Fruit fly (Drosophila melanogaster) S2 (cell line): ENCODE measurements around the gene CG6761.

Experiments
- CG8478 ChIP-seq: fragments of >200 bp; optimal IDR thresholded peaks from 2 replicates; lab custom pipeline; 2018
- CTCF ChIP-seq, 2 experiments: fragments of >200 bp; optimal IDR thresholded peaks; 2 replicates each; lab custom pipeline; 2018

Gene CG6761

dm6 chr3L:9714537-9715144 lies 11.2 kb upstream of the CG6761 start:
- TF ChIP-seq CG8478 (lab: Kevin White, UChicago) (no peak), CTCF (optimal IDR thresholded peaks at IDR 0.05; lab: Kevin White, UChicago) (no peak)

DNA sequence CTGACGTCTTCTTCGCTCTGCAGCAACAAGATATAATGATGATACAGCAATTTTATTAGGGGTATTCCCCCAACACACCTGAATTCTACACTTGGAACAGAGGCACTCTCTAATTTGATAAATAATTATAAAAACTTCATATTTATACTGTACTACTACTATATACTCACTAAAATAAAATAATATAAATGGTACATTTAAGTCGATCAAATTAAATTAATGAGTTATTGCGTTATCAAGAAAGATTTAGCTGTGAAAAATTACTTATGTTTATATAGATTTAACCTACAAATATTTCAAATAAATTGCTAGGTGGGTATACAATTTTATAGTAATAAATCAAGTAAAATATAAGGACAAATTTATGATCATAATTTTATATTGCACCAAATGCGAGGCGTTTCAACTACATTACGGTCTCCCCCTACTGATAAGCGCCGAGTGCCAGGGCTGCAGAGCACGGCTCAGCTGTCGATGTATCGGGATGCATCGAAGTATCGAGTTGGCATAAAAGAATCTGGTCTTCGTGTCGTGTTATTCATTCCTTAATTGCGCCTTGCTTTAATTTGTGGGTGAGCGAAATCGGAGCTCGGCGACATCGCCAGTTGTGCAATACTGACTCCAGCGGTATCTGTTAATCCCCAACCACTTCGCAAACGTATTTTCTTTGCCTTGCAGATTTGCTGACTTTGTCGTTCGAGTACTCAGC lies 10.6 kb upstream of the CG6761 start, which contains the start of gene vsg:
TSS of gene vsg (plus strand) at position 497 of the 709 bp plus-strand sequence.
- TF ChIP-seq CG8478 (lab: Kevin White, UChicago) (no peak), CTCF (optimal IDR thresholded peaks at IDR 0.05; lab: Kevin White, UChicago) (no peak)

- TF ChIP-seq CG8478 (lab: Kevin White, UChicago), result no peak
- TF ChIP-seq CTCF (optimal IDR thresholded peaks at IDR 0.05; lab: Kevin White, UChicago), result no peak
These were observed 10.0 kb upstream of the CG6761 start, which contains the start of gene SH3PX1 for dm6 chr3L:9713383-9713827. Gene SH3PX1 (minus strand): TSS chr3L:9713827.

DNA sequence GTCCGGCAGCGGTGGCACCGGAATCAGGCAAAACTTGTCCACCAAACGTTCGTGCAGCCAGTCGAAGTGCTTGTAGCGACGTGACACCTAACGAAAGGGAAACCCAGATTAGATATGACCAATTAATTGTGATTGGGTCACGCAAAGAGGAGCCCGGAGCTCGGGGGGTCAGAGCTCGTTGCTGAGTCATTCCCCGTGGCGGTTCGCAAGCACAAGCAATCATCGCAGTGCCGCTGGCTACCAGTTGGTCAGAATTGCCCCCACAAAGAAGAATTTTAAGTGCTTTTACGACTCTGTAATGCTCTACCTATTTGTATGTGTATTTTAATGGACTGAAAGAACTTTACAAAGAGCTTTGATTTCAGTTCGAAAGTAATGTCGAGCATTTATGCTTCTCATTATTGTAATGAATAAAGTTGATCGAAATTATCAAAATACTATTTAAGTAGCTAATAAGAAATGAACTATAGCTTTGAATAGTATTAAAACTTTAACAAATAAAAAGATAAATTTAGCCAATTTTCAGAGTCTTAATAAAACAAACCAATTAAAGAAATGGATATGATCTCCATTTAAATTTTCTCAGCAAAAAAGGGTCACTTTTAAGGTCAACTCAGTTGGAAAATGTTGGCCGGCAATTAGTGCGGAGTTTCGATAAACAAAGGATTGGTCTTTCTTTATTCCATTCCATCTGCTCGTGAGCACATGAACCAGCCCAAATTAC lies 8.8 kb upstream of the CG6761 start:
- no peak for TF ChIP-seq CTCF (optimal IDR thresholded peaks at IDR 0.05; lab: Kevin White, UChicago)
- no peak for TF ChIP-seq CG8478 (lab: Kevin White, UChicago)

dm6 chr3L:9711203-9711602 lies 7.8 kb upstream of the CG6761 start:
- TF ChIP-seq CG8478 (lab: Kevin White, UChicago) (no peak), CTCF (optimal IDR thresholded peaks at IDR 0.05; lab: Kevin White, UChicago) (no peak)

DNA sequence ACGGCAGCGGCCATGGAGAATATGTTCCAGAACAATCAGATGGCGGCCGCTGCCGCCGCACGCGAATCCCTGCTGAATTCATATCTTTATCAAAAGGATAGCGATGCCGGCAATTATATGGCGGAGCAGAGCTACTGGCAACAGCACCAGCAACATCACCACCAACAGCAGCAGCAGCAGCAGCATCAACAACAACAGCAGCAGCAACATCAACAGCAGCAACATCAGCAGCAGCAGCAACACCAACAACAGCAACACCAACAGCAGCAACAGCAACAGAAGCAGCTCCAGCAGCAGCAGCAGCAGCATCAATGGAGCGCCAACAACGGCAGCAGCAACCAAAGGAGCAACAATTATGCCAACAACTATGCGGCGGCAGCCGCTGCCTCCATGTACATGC lies 5.4 kb upstream of the CG6761 start:
- TF ChIP-seq CG8478 (lab: Kevin White, UChicago), result no peak
- TF ChIP-seq CTCF (optimal IDR thresholded peaks at IDR 0.05; lab: Kevin White, UChicago), result no peak

- TF ChIP-seq CG8478 (lab: Kevin White, UChicago) (no peak), CTCF (optimal IDR thresholded peaks at IDR 0.05; lab: Kevin White, UChicago) (no peak)
These were observed 2.2 kb upstream of the CG6761 start for dm6 chr3L:9705591-9705990.

DNA sequence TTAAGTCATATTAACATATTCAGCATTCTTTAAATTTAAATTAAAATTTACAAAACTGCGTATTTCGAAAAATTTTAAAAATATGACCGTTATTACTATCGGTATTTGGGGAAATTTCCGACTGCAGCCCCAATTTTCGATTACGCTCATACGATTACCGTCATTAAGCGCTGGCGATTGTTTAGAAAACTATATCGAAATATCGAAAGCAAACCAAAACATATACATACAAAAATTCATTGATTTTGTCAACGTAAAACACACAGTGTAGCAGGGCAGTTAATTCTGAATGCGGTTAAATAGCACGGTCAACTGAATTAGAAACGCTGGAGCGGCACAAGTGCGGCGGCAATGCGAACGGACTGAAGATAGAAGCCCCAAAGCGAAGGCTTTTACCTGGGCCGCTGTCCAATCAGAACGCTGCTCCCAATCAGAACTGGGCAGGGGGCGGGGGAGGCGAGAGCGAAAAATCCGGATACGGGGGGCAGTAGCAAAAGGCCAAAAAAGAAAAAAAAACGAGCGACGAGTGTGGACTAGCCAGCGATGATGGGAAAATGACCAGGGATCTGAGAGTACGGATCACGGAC lies 860 bp upstream of the CG6761 start, which contains the start of gene CG16711:
TSS of gene CG16711 (plus strand) at position 170 of the 587 bp plus-strand sequence.
- TF ChIP-seq CG8478 (lab: Kevin White, UChicago), result no peak
- TF ChIP-seq CTCF (optimal IDR thresholded peaks at IDR 0.05; lab: Kevin White, UChicago), result no peak

DNA sequence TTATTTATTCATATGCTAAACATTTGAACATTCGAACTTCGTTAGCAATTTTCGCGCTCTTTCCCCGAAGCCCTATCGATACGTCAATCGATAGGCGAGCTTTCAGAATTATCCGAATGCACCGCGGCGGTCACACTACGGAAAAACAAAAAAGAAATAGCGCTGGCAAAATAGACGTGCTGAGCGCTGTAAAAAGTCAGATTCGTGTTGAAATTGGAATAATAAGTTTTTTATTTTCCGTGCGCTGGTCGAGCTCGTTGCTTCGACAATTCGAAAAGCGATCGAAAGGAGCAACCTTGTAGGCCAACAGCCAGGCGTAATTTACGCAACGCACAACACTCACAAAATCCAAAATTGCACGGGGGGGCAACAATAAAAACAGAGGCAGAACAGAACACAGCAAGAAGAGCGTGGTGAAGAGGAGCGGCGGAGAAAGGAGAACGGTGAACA lies 5.2 kb downstream of the CG6761 start, which contains the start of gene Ubc4:
TSS of gene Ubc4 (plus strand) at position 144 of the 450 bp plus-strand sequence.
- TF ChIP-seq CTCF (optimal IDR thresholded peaks at IDR 0.05; lab: Kevin White, UChicago) (no peak), CG8478 (lab: Kevin White, UChicago) (no peak)

DNA sequence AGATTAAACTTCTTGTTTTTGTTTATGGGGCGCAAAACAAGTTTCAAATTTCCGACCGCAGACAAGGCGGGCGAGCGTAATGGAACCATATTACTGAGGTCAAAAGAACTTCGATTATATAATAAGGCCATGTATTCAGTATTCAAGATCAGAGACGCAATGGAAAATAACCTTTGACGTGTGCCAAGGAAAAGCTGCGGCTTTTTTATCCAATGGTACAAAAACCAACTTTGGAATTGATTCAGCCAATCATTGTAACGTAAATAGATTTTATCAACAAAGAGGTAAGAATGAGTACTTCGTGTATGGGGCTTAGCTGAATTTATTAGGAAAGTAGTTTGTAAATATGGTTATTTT lies 5.9 kb downstream of the CG6761 start:
- TF ChIP-seq CG8478 (lab: Kevin White, UChicago) (no peak), CTCF (optimal IDR thresholded peaks at IDR 0.05; lab: Kevin White, UChicago) (no peak)

DNA sequence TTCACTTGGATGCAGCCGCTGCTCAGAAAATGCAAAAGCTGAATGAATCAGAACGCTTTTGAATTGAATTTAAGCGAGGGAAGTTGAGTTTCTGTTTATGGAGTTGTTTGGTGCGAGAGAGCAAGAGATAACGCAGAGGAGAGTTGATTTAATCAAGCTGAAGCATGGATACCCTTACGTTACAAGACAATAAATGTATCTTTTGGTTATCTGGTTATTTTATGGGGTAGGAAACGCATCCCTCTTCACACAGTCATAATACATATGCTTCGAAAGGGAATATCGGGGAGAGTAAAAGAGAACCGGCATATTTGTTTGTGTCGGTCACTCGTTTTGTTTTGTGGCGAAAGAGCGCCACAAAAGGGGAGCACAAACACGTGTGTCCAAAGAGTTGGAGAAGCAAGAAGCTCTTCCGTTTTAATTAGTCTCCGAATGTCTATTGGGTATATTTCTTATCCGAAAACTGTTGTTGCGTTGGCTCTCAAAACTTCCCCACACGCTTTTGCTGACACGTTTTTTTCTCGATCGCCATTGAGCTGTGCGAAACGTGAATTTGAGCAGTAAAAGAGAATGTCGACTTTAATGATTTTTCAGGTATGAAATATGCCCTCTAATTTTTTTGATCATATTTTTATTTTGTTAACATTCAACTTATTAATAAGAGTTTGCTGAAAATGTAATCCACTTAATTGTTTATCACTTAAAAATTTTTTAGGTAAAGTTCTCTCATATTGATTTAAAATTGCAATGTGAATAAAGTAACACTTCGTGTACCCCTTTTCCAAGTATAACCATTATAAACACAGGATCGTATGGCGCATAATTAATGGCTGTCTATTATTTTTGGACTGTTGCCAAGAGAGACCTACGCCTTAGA lies 6.5 kb downstream of the CG6761 start, which contains the start of gene Prps:
TSS of gene Prps (minus strand) at position 51 of the 877 bp plus-strand sequence.
- TF ChIP-seq CTCF (optimal IDR thresholded peaks at IDR 0.05; lab: Kevin White, UChicago) (no peak), CG8478 (lab: Kevin White, UChicago) (no peak)

dm6 chr3L:9695647-9696046 lies 7.7 kb downstream of the CG6761 start:
- TF ChIP-seq CG8478 (lab: Kevin White, UChicago), result no peak
- TF ChIP-seq CTCF (optimal IDR thresholded peaks at IDR 0.05; lab: Kevin White, UChicago), result no peak

DNA sequence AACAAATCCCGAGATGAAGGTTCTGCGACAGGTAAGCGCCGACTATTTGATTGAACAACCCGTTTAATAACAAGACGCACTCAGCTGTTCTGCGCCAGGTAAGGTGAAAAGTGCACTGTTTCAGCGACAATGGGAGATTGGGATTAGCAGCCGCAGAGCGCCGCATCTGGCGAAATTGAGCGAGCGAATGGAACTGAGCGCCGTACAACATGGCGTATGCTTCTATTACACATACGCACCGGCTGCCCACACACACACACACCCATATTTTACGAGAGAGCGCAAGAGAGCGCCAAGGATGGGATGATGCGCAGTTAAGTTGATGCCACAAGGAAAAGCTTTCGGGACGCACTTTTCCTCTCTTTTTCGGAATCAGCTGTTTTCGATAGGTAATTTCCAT lies 8.2 kb downstream of the CG6761 start:
- no peak for TF ChIP-seq CG8478 (lab: Kevin White, UChicago)
